1 fruit fly cellular context compared by ENCODE assay signal in the genomic region with DNA sequence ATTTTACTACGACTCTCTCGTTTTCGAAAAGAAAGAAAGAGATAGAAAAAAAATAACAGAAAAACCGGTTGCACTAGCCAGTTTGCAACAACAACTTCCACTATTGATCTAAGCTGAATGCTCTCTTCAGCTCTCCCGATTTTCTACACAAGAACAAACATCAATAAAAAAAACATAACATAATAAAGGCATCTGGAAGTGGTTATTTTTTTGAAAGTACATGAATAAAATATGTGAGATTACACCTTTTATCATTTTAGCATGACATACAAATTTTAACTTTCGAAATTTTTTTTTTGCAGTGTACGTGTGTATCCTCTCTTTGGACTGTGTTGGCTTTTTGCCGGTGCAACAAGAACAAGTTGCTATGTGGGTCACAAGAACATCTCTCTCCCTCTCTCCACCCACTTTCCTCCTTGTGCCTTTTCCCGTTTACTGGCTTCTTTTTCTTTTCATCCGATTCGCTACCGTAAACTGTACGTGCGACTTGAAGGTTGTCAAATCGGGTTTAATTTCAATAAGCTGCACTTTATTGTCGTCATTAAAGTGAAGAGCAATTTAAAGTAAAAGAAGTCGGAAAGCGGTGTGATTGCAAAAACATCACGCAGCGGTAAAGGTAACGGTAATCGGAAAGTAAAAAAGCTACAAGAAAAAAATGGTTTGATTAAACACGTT.
A peak's percentile ranks its signal among the peaks of the same experiment; 100 is the strongest.
TF ChIP-seq lines count a peak whose summit lies in the region.

No protein-coding gene starts in this region.

TF ChIP-seq in whole organism, embryonic, 481 proteins besides CTCF, POLR2A, EP300 and RAD21 (continued from another document and continues in another):
- TF ChIP-seq Dp (GFP tag; optimal IDR thresholded peaks at IDR 0.05; lab: Kevin White, UChicago) (peak; percentile 12), ATbp (GFP tag; optimal IDR thresholded peaks at IDR 0.05; lab: Kevin White, UChicago) (peak; percentile 95), CG2889 (GFP tag; IDR thresholded peaks at IDR 0.05; lab: Robert Waterston, UW) (peak; percentile 88), Hmx (GFP tag; optimal IDR thresholded peaks at IDR 0.05; lab: Kevin White, UChicago) (peak; percentile 89), Sry-δ (GFP tag; optimal IDR thresholded peaks at IDR 0.05; lab: Kevin White, UChicago) (peak; percentile 72), unpg (GFP tag; optimal IDR thresholded peaks at IDR 0.05; lab: Kevin White, UChicago) (peak; percentile 97), Ssrp (tag; optimal IDR thresholded peaks at IDR 0.05; lab: Kevin White, UChicago) (peak; percentile 97), lbe (GFP tag; optimal IDR thresholded peaks at IDR 0.05; lab: Kevin White, UChicago) (no peak), Elba2 (GFP tag; optimal IDR thresholded peaks at IDR 0.05; lab: Kevin White, UChicago) (peak; percentile 82), Kr (GFP tag; optimal IDR thresholded peaks at IDR 0.05; lab: Kevin White, UChicago) (peak; percentile 82), CG6654 (GFP tag; optimal IDR thresholded peaks at IDR 0.05; lab: Kevin White, UChicago) (peak; percentile 78), CG17612 (GFP tag; IDR thresholded peaks at IDR 0.05; lab: Robert Waterston, UW) (peak; percentile 82), Atf6 (GFP tag; IDR thresholded peaks at IDR 0.05; lab: Robert Waterston, UW) (peak; percentile 93), Opbp (GFP tag; IDR thresholded peaks at IDR 0.05; lab: Robert Waterston, UW; ENCODE audit: partially characterized antibody) (no peak), Antp (GFP tag; optimal IDR thresholded peaks at IDR 0.05; lab: Kevin White, UChicago) (peak; percentile 92), GATAe (GFP tag; conservative IDR thresholded peaks at IDR 0.05; lab: Robert Waterston, UW) (peak; percentile 62), mirr (GFP tag; optimal IDR thresholded peaks at IDR 0.05; lab: Kevin White, UChicago) (no peak), Rx (GFP tag; IDR thresholded peaks at IDR 0.05; lab: Robert Waterston, UW) (peak; percentile 95), org-1 (GFP tag; optimal IDR thresholded peaks at IDR 0.05; lab: Kevin White, UChicago) (peak; percentile 93), nerfin-1 (tag; optimal IDR thresholded peaks at IDR 0.05; lab: Kevin White, UChicago) (peak; percentile 93), pho (GFP tag; optimal IDR thresholded peaks at IDR 0.05; lab: Kevin White, UChicago) (peak; percentile 90), croc (GFP tag; conservative IDR thresholded peaks at IDR 0.05; lab: Robert Waterston, UW) (peak; percentile 94), vnd (GFP tag; IDR thresholded peaks at IDR 0.05; lab: Robert Waterston, UW; ENCODE audit: partially characterized antibody) (no peak), CG8388 (GFP tag; optimal IDR thresholded peaks at IDR 0.05; lab: Kevin White, UChicago) (peak; percentile 97), Aef1 (GFP tag; IDR thresholded peaks at IDR 0.05; lab: Robert Waterston, UW) (peak; percentile 94), Xrp1 (GFP tag; IDR thresholded peaks at IDR 0.05; lab: Robert Waterston, UW) (peak; percentile 98), BtbVII (GFP tag; optimal IDR thresholded peaks at IDR 0.05; lab: Kevin White, UChicago) (peak; percentile 81), CG16813 (GFP tag; IDR thresholded peaks at IDR 0.05; lab: Robert Waterston, UW; ENCODE audit: partially characterized antibody) (no peak), CG1792 (GFP tag; optimal IDR thresholded peaks at IDR 0.05; lab: Kevin White, UChicago) (peak; percentile 95), CG2129 (GFP tag; IDR thresholded peaks at IDR 0.05; lab: Robert Waterston, UW; ENCODE audit: partially characterized antibody) (no peak), CHES-1-like (GFP tag; optimal IDR thresholded peaks at IDR 0.05; lab: Kevin White, UChicago) (peak; percentile 97), MBD-R2 (GFP tag; IDR thresholded peaks at IDR 0.05; lab: Robert Waterston, UW) (peak; percentile 76; the same call in 1 of the 2 replicates), hb (GFP tag; IDR thresholded peaks at IDR 0.05; lab: Robert Waterston, UW; ENCODE audit: partially characterized antibody) (no peak), gfzf (GFP tag; optimal IDR thresholded peaks at IDR 0.05; lab: Kevin White, UChicago) (peak; percentile 19), CG10274 (GFP tag; optimal IDR thresholded peaks at IDR 0.05; lab: Kevin White, UChicago) (peak; percentile 73), CG43689 (GFP tag; IDR thresholded peaks at IDR 0.05; lab: Robert Waterston, UW) (peak; percentile 89), Bgb (GFP tag; IDR thresholded peaks at IDR 0.05; lab: Robert Waterston, UW; ENCODE audit: partially characterized antibody) (no peak), HLH3B (GFP tag; IDR thresholded peaks at IDR 0.05; lab: Robert Waterston, UW) (peak; percentile 98), CG8765 (GFP tag; IDR thresholded peaks at IDR 0.05; lab: Robert Waterston, UW) (peak; percentile 87), nom (GFP tag; optimal IDR thresholded peaks at IDR 0.05; lab: Kevin White, UChicago) (peak; percentile 93), jigr1 (GFP tag; IDR thresholded peaks at IDR 0.05; lab: Robert Waterston, UW) (peak; percentile 87), ken (GFP tag; IDR thresholded peaks at IDR 0.05; lab: Robert Waterston, UW) (peak; percentile 95), row (GFP tag; IDR thresholded peaks at IDR 0.05; lab: Robert Waterston, UW) (peak; percentile 97), HmgD (GFP tag; optimal IDR thresholded peaks at IDR 0.05; lab: Kevin White, UChicago) (peak; percentile 82), scrt (GFP tag; optimal IDR thresholded peaks at IDR 0.05; lab: Kevin White, UChicago) (peak; percentile 79), CG8290 (GFP tag; optimal IDR thresholded peaks at IDR 0.05; lab: Kevin White, UChicago) (peak; percentile 95), CG8290 (tag; optimal IDR thresholded peaks at IDR 0.05; lab: Kevin White, UChicago) (peak in 1 of 2 experiments; percentile 77), CG11085 (GFP tag; IDR thresholded peaks at IDR 0.05; lab: Robert Waterston, UW) (peak; percentile 82), tll (GFP tag; optimal IDR thresholded peaks at IDR 0.05; lab: Kevin White, UChicago) (peak in 1 of 2 experiments; percentile 89), CG10543 (GFP tag; optimal IDR thresholded peaks at IDR 0.05; lab: Kevin White, UChicago) (peak; percentile 66), Doc2 (GFP tag; IDR thresholded peaks at IDR 0.05; lab: Robert Waterston, UW) (peak; percentile 80), disco-r (GFP tag; optimal IDR thresholded peaks at IDR 0.05; lab: Kevin White, UChicago) (peak; percentile 92), en (GFP tag; optimal IDR thresholded peaks at IDR 0.05; lab: Kevin White, UChicago) (peak; percentile 94), yki (optimal IDR thresholded peaks at IDR 0.05; lab: Kevin White, UChicago) (no peak), cato (GFP tag; optimal IDR thresholded peaks at IDR 0.05; lab: Kevin White, UChicago; ENCODE audit: borderline replicate concordance) (peak; percentile 95), CG10654 (GFP tag; optimal IDR thresholded peaks at IDR 0.05; lab: Kevin White, UChicago) (peak; percentile 92), vfl (GFP tag; optimal IDR thresholded peaks at IDR 0.05; lab: Kevin White, UChicago) (peak; percentile 76), Ada2b (GFP tag; IDR thresholded peaks at IDR 0.05; lab: Robert Waterston, UW) (peak; percentile 97), pita (GFP tag; optimal IDR thresholded peaks at IDR 0.05; lab: Kevin White, UChicago) (no peak), kah (GFP tag; optimal IDR thresholded peaks at IDR 0.05; lab: Kevin White, UChicago) (peak; percentile 93), CG34224 (GFP tag; IDR thresholded peaks at IDR 0.05; lab: Robert Waterston, UW; ENCODE audit: partially characterized antibody) (no peak), CG4424 (GFP tag; optimal IDR thresholded peaks at IDR 0.05; lab: Kevin White, UChicago) (peak; percentile 98), Ets97D (GFP tag; optimal IDR thresholded peaks at IDR 0.05; lab: Kevin White, UChicago) (peak; percentile 88), CG4404 (GFP tag; IDR thresholded peaks at IDR 0.05; lab: Robert Waterston, UW) (peak; percentile 91), tgo (GFP tag; IDR thresholded peaks at IDR 0.05; lab: Robert Waterston, UW) (peak; percentile 95), Oaz (GFP tag; IDR thresholded peaks at IDR 0.05; lab: Robert Waterston, UW) (peak; percentile 87), Neu2 (GFP tag; optimal IDR thresholded peaks at IDR 0.05; lab: Kevin White, UChicago; ENCODE audit: borderline replicate concordance) (peak; percentile 86), Doc3 (GFP tag; IDR thresholded peaks at IDR 0.05; lab: Robert Waterston, UW; ENCODE audit: partially characterized antibody) (no peak), CG6175 (GFP tag; IDR thresholded peaks at IDR 0.05; lab: Robert Waterston, UW) (peak; percentile 75; the same call in 2 of the 3 replicates), CG12744 (GFP tag; optimal IDR thresholded peaks at IDR 0.05; lab: Kevin White, UChicago) (peak; percentile 96), Gsc (GFP tag; IDR thresholded peaks at IDR 0.05; lab: Robert Waterston, UW) (peak; percentile 74), CG7928 (GFP tag; optimal IDR thresholded peaks at IDR 0.05; lab: Kevin White, UChicago) (peak; percentile 61), sr (GFP tag; IDR thresholded peaks at IDR 0.05; lab: Robert Waterston, UW) (peak; percentile 91), fru (optimal IDR thresholded peaks at IDR 0.05; lab: Kevin White, UChicago) (no peak), dysf (GFP tag; IDR thresholded peaks at IDR 0.05; lab: Robert Waterston, UW) (peak; percentile 97), bab2 (GFP tag; optimal IDR thresholded peaks at IDR 0.05; lab: Kevin White, UChicago) (peak; percentile 96), CG30403 (GFP tag; optimal IDR thresholded peaks at IDR 0.05; lab: Kevin White, UChicago) (peak; percentile 96), CG31441 (GFP tag; IDR thresholded peaks at IDR 0.05; lab: Robert Waterston, UW) (peak; percentile 97), gcm2 (GFP tag; optimal IDR thresholded peaks at IDR 0.05; lab: Kevin White, UChicago) (peak; percentile 95), stc (GFP tag; IDR thresholded peaks at IDR 0.05; lab: Robert Waterston, UW) (peak; percentile 95), CG14860 (GFP tag; IDR thresholded peaks at IDR 0.05; lab: Robert Waterston, UW; ENCODE audit: partially characterized antibody) (no peak), CG6272 (GFP tag; IDR thresholded peaks at IDR 0.05; lab: Robert Waterston, UW) (peak; percentile 88), Pdp1 (GFP tag; optimal IDR thresholded peaks at IDR 0.05; lab: Kevin White, UChicago) (peak; percentile 95 to 97), odd (GFP tag; optimal IDR thresholded peaks at IDR 0.05; lab: Kevin White, UChicago) (peak; percentile 95), CG15514 (GFP tag; optimal IDR thresholded peaks at IDR 0.05; lab: Kevin White, UChicago) (peak; percentile 83), CG34376 (GFP tag; optimal IDR thresholded peaks at IDR 0.05; lab: Kevin White, UChicago) (peak; percentile 78), CG15269 (tag; optimal IDR thresholded peaks at IDR 0.05; lab: Kevin White, UChicago) (peak; percentile 97), CG7786 (GFP tag; optimal IDR thresholded peaks at IDR 0.05; lab: Kevin White, UChicago) (peak; percentile 94), CG17829 (tag; optimal IDR thresholded peaks at IDR 0.05; lab: Kevin White, UChicago) (peak; percentile 97), ttk (GFP tag; IDR thresholded peaks at IDR 0.05; lab: Robert Waterston, UW) (peak; percentile 97), insv (GFP tag; optimal IDR thresholded peaks at IDR 0.05; lab: Kevin White, UChicago) (peak in 1 of 2 experiments; percentile 70), ind (GFP tag; optimal IDR thresholded peaks at IDR 0.05; lab: Kevin White, UChicago) (peak; percentile 94), eve (GFP tag; optimal IDR thresholded peaks at IDR 0.05; lab: Kevin White, UChicago) (peak in 1 of 2 experiments; percentile 72), lmd (GFP tag; IDR thresholded peaks at IDR 0.05; lab: Robert Waterston, UW) (peak; percentile 95), Ptx1 (GFP tag; IDR thresholded peaks at IDR 0.05; lab: Robert Waterston, UW) (peak; percentile 97), lilli (GFP tag; optimal IDR thresholded peaks at IDR 0.05; lab: Kevin White, UChicago) (peak; percentile 95), esg (GFP tag; conservative IDR thresholded peaks at IDR 0.05; lab: Robert Waterston, UW) (peak; percentile 93), Chrac-16 (GFP tag; optimal IDR thresholded peaks at IDR 0.05; lab: Kevin White, UChicago) (peak; percentile 95), CG4617 (GFP tag; optimal IDR thresholded peaks at IDR 0.05; lab: Kevin White, UChicago; ENCODE audit: borderline replicate concordance) (peak; percentile 93), fd102C (GFP tag; optimal IDR thresholded peaks at IDR 0.05; lab: Kevin White, UChicago) (peak; percentile 88), CG4820 (GFP tag; optimal IDR thresholded peaks at IDR 0.05; lab: Kevin White, UChicago) (peak; percentile 97), Tbp (GFP tag; optimal IDR thresholded peaks at IDR 0.05; lab: Kevin White, UChicago) (no peak), peb (GFP tag; IDR thresholded peaks at IDR 0.05; lab: Robert Waterston, UW) (peak; percentile 91), pzg (GFP tag; optimal IDR thresholded peaks at IDR 0.05; lab: Kevin White, UChicago) (no peak), Med (GFP tag; lab: Kevin White, UChicago) (peak; percentile 99), zfh1 (GFP tag; IDR thresholded peaks at IDR 0.05; lab: Robert Waterston, UW) (peak; percentile 98), lola (GFP tag; optimal IDR thresholded peaks at IDR 0.05; lab: Kevin White, UChicago) (peak in 1 of 3 experiments; percentile 98), CG18764 (GFP tag; optimal IDR thresholded peaks at IDR 0.05; lab: Kevin White, UChicago) (peak; percentile 96), hbn (GFP tag; IDR thresholded peaks at IDR 0.05; lab: Robert Waterston, UW; ENCODE audit: partially characterized antibody) (no peak), chn (GFP tag; optimal IDR thresholded peaks at IDR 0.05; lab: Kevin White, UChicago) (peak; percentile 97), rib (GFP tag; IDR thresholded peaks at IDR 0.05; lab: Robert Waterston, UW) (peak; percentile 89), kni (GFP tag; optimal IDR thresholded peaks at IDR 0.05; lab: Kevin White, UChicago) (peak; percentile 41), Abd-B (GFP tag; optimal IDR thresholded peaks at IDR 0.05; lab: Kevin White, UChicago) (peak; percentile 95), CG4328 (GFP tag; optimal IDR thresholded peaks at IDR 0.05; lab: Kevin White, UChicago) (peak; percentile 82), CG3847 (GFP tag; IDR thresholded peaks at IDR 0.05; lab: Robert Waterston, UW) (peak; percentile 90), CG1233 (GFP tag; optimal IDR thresholded peaks at IDR 0.05; lab: Kevin White, UChicago) (peak; percentile 95), CG12299 (tag; optimal IDR thresholded peaks at IDR 0.05; lab: Kevin White, UChicago) (peak; percentile 94), nerfin-2 (GFP tag; IDR thresholded peaks at IDR 0.05; lab: Robert Waterston, UW; ENCODE audit: partially characterized antibody) (no peak), unc-4 (GFP tag; IDR thresholded peaks at IDR 0.05; lab: Robert Waterston, UW; ENCODE audit: partially characterized antibody) (no peak), gsb (GFP tag; IDR thresholded peaks at IDR 0.05; lab: Robert Waterston, UW) (peak; percentile 82), CG1832 (GFP tag; optimal IDR thresholded peaks at IDR 0.05; lab: Kevin White, UChicago) (no peak)
